Worm (Caenorhabditis elegans): ENCODE measurements around the gene T02H6.1.

DNA sequence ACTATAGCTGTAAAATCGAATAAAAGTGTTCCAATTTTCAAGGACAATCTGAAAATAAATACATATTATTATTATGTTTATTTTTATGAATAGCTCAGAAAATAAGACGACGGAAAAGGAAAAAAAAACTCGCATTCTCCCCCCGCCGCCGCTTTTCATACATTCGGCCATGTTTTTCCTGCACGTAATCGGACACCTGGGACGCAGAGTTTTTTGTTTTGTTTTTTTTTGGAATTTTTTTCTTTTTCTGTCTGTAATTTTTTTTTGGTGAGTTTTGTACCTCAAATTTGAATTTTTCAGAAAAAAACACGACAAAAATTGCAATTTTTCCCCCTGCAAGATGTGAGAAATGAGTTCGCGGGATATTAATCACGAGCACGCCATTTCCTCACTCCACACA lies 61.1 kb downstream of the T02H6.1 start, which contains the start of gene C08G5.6:
- no peak for TF ChIP-seq dao-5 (tag; optimal IDR thresholded peaks at IDR 0.05)
- no peak for TF ChIP-seq W03F9.2 (tag; optimal IDR thresholded peaks at IDR 0.05)
- no peak for TF ChIP-seq him-1 (tag; optimal IDR thresholded peaks at IDR 0.05)
